Worm (Caenorhabditis elegans) whole organism, L4/young adult: ENCODE data around the gene srlf-11.

Experiments used
- W03F9.2 ChIP-seq: fragments of 150-350 bp; optimal IDR thresholded peaks from 2 replicates; lab custom pipeline; 2014; ENCODE audit warnings: missing biosample characterization, missing genetic modification characterization
- dao-5 ChIP-seq: sonication (generic microtip); optimal IDR thresholded peaks from 2 replicates; lab custom pipeline; 2016; ENCODE audit warnings: missing genotype, missing genetic modification characterization, moderate library complexity, missing compliant biosample characterization
- him-1 ChIP-seq: sonication (generic microtip); optimal IDR thresholded peaks from 2 replicates; lab custom pipeline; 2016; ENCODE audit warnings: missing genotype, missing genetic modification reagents, missing genetic modification characterization, missing compliant biosample characterization

Gene srlf-11

DNA sequence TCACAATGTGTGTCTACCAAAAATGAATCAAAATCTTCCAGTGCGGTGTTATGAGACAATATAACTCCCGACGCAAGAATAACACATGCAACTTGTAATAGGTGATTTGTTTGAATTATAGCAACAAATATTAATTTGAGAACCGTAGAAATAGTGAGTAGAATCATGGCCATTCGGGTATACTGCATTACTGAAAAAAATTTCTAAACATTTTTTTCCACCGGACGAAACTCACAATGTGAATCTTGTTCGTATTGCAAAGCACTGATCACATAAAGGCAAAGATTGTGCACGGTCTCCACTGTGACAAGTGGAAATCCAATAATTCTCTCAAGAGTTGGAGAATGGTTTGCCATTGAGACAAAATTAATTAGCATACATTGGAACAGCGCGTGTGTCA lies 16.7 kb upstream of the srlf-11 start:
- TF ChIP-seq dao-5 (tag; lab: Kevin White, UChicago) = no peak
- no peak for TF ChIP-seq W03F9.2 (tag; lab: Kevin White, UChicago)
- TF ChIP-seq him-1 (tag; lab: Kevin White, UChicago) = no peak

DNA sequence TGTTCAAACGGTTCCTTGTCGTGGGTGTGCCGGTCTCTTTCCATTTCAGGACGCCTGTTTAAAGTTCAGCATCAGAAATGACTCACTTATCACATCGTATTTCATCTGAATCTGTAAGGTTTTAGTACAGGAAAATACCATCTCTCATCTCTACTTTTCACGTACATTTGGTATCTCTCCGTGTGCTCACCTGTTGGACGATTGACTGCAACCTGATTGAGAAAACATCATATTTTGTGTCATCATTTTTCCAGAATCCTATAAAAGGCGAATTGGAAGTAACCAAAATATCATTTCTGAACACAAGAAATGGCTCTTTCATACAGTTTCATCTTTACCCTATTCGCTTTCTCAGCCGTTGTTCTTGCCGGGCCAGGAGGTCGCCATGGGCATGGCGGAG lies 14.3 kb upstream of the srlf-11 start, which contains the start of gene srlf-30:
TSS of gene srlf-30 (plus strand) at position 301 of the 400 bp plus-strand sequence.
- TF ChIP-seq W03F9.2 (tag; lab: Kevin White, UChicago) (no peak), dao-5 (tag; lab: Kevin White, UChicago) (no peak), him-1 (tag; lab: Kevin White, UChicago) (no peak)

DNA sequence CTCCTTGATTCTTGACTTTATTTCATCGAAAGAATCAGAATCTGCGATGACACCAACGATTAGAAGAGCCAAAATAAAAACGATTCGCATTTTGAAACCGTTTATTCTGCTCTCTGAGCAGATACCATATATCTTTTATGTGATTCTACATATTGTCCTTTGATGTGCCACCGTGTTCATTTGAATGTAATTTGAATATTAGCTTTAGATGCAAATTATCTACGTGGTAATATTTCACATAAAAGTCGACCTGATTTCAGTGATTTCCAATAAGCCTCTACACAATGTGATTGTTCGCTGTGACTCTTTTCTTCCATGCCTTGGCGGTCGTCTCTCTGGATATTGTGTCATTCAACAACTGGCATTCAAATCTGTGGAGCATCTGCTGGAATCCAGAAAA lies 13.3 kb upstream of the srlf-11 start, which contains the start of the genes F13E9.9 and F13E9.19:
TSS of gene F13E9.9 (minus strand) at position 101 of the 400 bp plus-strand sequence.
TSS of gene F13E9.19 (plus strand) at position 316 of the 400 bp plus-strand sequence.
- TF ChIP-seq W03F9.2 (tag; lab: Kevin White, UChicago) (no peak), dao-5 (tag; lab: Kevin White, UChicago) (no peak), him-1 (tag; lab: Kevin White, UChicago) (no peak)

DNA sequence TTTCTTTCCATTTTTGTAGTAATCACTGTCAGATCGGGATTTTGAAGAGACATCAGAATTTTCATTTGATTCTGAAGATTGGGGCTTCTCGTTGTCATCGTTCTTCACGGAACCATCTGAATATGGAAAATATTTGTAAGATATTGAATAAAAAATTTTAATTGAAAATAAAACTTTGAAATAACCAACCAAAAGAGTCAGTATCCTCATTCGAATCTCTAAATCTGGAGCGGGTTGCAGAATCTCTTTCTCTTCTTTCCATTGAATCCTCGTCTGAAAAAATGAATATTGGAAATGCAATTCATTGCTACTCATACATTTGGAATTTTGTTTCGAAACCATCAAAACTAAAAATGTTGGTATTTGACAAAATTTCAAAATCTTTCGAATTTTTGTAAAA lies 12.3 kb upstream of the srlf-11 start:
- TF ChIP-seq W03F9.2 (tag; lab: Kevin White, UChicago) (no peak), him-1 (tag; lab: Kevin White, UChicago) (no peak), dao-5 (tag; lab: Kevin White, UChicago) (no peak)

DNA sequence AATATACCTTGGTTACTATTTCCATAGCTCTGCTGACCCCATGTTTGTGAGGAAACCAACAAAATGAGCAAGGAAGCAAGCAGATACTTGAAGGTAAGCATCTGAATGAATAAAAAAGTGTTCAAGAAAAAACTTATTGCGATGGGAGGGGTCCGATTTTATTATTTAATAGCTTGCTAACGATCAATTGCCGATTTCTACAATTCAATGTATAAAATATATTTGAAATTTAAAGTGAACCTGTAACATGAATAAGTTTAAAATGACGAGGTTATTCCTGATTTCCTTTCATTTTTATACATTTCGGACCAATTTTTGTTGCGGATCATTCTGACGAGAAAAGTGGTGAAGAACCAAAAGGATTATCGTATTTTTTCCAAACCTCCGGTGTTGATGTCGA lies 10.7 kb upstream of the srlf-11 start, which contains the start of gene srlf-13:
TSS of gene srlf-13 (minus strand) at position 101 of the 400 bp plus-strand sequence.
- TF ChIP-seq him-1 (tag; lab: Kevin White, UChicago) (no peak), dao-5 (tag; lab: Kevin White, UChicago) (no peak), W03F9.2 (tag; lab: Kevin White, UChicago) (no peak)

DNA sequence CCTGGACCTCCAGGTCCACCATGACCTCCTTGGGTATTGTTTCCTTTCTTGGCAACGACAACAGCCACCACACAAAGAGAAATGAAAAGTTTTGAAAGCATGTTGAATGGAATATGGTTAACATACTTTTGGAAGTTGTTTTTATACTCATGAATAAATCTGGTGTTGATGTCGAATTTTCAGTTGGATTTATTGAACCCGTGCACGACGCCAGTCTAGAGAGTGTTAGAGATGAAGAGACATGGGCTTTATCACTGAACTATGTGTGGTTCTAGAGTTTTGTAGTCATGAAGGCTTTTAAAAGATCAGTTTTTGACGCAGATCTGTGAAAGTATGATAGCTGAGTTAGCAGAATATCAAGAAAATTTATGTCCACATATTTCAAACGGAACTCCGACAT lies 8.4 kb upstream of the srlf-11 start, which contains the start of gene srlf-14:
TSS of gene srlf-14 (minus strand) at position 101 of the 400 bp plus-strand sequence.
- TF ChIP-seq W03F9.2 (tag; lab: Kevin White, UChicago) = no peak
- TF ChIP-seq dao-5 (tag; lab: Kevin White, UChicago) = no peak
- TF ChIP-seq him-1 (tag; lab: Kevin White, UChicago) = no peak

DNA sequence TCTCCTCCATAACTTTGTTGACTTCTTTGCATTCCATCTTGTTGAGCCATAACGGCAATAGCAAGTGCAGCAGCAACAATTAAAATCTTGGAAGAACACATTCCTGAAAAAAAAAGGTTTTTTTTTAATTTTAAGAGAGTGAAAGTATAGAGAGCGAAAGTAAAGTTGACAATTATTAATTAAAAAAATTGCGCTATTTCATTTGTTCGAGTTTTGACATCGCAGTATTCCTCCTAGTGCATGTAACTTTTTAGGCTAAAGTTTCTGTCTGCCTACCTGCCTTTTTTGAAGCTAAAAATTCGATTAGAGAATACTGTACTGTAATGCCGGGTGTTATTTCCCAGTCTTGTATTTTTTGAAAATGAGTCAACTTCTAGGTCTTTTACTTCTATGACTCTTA lies 6.2 kb upstream of the srlf-11 start, which contains the start of gene srlf-12:
TSS of gene srlf-12 (minus strand) at position 101 of the 400 bp plus-strand sequence.
- TF ChIP-seq him-1 (tag; lab: Kevin White, UChicago) = no peak
- TF ChIP-seq W03F9.2 (tag; lab: Kevin White, UChicago) = no peak
- no peak for TF ChIP-seq dao-5 (tag; lab: Kevin White, UChicago)

DNA sequence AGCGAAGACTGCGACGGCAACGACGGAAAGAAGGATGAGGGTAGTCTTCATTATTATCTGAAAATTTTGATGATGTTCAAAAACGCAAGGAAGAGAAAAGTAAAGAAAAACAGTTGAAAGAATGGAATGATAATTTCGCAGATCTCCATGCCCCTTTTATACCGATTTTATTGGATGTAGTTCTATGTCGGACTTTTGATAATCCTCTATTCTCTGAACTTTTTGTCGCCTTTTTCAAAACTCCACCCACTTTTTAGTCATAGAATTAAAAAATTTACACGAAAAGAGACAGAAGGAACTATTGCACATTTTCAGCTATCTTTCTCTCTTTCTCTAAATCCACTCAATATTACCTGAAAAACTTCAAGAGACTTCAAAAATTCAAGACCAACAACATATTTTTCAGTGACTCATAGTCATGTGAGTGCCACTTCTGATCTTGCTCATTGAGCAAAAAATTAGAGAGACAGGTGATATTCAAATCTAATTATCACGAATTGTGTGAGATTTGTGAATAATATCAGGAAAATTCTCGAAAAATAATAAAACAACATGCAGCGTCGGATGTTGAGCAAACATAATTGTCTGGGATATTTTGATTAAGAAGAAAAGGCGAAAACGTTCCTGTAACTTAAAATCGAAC lies 4.1 kb upstream of the srlf-11 start, which contains the start of gene F13E9.15:
TSS of gene F13E9.15 (minus strand) at position 51 of the 643 bp plus-strand sequence.
- TF ChIP-seq him-1 (tag; lab: Kevin White, UChicago) = no peak

DNA sequence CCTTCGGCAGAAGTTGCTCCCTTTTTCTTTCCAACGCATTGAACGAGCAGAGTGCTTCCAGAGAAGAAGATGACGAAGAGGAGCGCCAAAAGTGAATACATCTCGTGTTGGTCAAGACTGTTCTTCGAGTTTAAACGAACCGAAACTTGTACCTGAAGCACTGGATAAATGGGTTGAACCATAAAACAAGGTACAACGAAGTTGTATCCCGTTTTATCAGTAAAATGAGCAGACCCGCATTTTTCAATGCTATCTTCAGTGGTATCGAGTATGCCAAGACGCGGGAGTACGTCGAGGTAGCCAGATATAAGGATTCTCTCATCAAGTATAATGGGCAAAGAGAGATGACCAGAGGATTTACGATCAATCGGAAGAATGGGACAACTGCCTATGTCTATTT lies 1.5 kb upstream of the srlf-11 start, which contains the start of gene F13E9.16:
TSS of gene F13E9.16 (minus strand) at position 101 of the 400 bp plus-strand sequence.
- TF ChIP-seq him-1 (tag; lab: Kevin White, UChicago) (no peak), W03F9.2 (tag; lab: Kevin White, UChicago) (no peak), dao-5 (tag; lab: Kevin White, UChicago) (no peak)

DNA sequence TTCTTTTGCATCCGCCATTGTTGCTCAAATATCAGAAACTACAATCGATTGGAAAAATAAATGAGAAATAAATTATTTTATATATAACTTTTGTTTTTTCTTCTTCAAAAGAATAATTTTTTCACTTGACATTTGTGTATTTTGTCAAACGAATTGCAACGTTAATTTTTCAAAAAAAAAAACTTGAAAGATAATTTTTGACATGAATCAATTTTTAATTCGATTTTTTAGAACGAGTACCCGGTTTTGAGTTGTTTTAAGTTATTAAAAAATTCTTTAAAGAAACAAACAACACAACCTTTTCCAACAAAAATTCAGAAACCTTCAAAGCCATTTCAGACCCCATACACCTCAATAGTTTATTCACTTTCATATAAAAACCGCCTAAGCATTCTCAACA lies 1.6 kb downstream of the srlf-11 start, which contains the start of gene F13E9.5:
TSS of gene F13E9.5 (minus strand) at position 101 of the 400 bp plus-strand sequence.
- TF ChIP-seq W03F9.2 (tag; lab: Kevin White, UChicago) (no peak), dao-5 (tag; lab: Kevin White, UChicago) (no peak), him-1 (tag; lab: Kevin White, UChicago) (no peak)

DNA sequence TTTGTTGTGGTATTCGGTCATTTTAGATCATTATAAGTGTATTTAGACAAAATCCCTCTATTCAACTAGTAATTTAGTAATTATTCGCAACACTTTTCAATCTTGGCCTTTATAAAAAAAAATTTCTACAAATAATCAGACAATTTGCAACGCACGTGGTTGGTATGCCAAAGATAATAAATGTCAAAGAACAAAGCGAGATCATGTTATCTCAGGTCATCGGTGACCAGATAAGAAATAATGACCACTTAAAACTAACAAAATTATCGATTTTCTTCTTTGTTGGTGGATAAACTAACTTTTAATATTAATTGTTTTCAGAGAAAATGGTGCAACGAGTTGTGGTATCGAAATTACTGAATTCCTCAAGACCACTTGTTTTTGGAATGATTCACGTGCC lies 4.6 kb downstream of the srlf-11 start, which contains the start of gene F13E9.13:
TSS of gene F13E9.13 (plus strand) at position 317 of the 400 bp plus-strand sequence.
- TF ChIP-seq him-1 (tag; lab: Kevin White, UChicago) = no peak

DNA sequence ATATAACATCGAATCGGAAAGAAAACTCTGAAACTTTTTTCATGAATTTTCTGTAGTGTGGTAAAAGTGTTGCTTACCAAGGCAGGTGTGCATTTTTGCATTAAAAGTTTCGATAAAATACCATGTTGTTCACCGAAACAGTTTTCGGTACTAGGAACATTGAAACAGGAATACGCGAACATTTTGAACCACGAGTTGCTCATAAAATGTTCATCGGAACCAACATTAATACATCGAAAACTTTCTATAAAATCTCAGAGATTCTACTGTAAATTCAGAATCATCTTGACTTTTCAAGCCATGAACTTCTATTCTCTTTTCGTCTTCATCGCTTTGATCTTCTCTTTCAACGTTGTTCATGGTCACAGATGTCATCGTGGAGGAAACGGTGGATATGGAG lies 5.6 kb downstream of the srlf-11 start, which contains the start of gene fipr-15:
TSS of gene fipr-15 (plus strand) at position 301 of the 400 bp plus-strand sequence.
- TF ChIP-seq dao-5 (tag; lab: Kevin White, UChicago) (no peak), him-1 (tag; lab: Kevin White, UChicago) (no peak)

DNA sequence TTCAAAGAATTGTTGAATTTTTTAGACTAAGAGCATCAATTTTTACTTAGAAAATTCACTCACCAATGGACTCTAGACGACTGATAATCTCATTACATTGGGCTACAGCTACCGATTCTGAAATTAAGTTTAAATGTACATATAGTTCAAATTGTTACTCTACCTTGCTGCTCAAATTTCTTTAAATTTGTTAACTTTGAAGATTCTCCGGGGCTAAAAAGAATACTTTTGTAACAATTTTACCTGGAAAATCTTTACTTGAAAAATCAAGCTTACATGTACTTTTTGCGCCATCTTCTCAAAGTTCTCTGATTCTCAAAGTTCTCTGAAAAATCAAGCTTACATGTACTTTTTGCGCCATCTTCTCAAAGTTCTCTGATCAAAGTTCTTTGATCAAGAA lies 6.3 kb downstream of the srlf-11 start, which contains the start of gene sdz-13:
TSS of gene sdz-13 (minus strand) at position 101 of the 400 bp plus-strand sequence.
- no peak for TF ChIP-seq dao-5 (tag; lab: Kevin White, UChicago)
- TF ChIP-seq W03F9.2 (tag; lab: Kevin White, UChicago) = no peak
- TF ChIP-seq him-1 (tag; lab: Kevin White, UChicago) = no peak
